Worm (Caenorhabditis elegans) whole organism, L4/young adult: ENCODE data around the gene ZK402.1.
"Not testable (repeated sequence)": the region's sequence is repeated elsewhere in the genome, so short reads cannot be mapped to it uniquely, and the experiment has no call there.

ENCODE experiments used
- W03F9.2 ChIP-seq: fragments of 150-350 bp; optimal IDR thresholded peaks from 2 replicates; lab custom pipeline; 2014; ENCODE audit warnings: missing biosample characterization, missing genetic modification characterization
- dao-5 ChIP-seq: sonication (generic microtip); optimal IDR thresholded peaks from 2 replicates; lab custom pipeline; 2016; ENCODE audit warnings: missing genotype, missing genetic modification characterization, moderate library complexity, missing compliant biosample characterization
- him-1 ChIP-seq: sonication (generic microtip); optimal IDR thresholded peaks from 2 replicates; lab custom pipeline; 2016; ENCODE audit warnings: missing genotype, missing genetic modification reagents, missing genetic modification characterization, missing compliant biosample characterization

ZK402.1 gene

ce11 chrX:1403971-1404370 lies at the start of gene ZK402.1:
ZK402.1 (plus strand) TSS chrX:1404271.
- TF ChIP-seq dao-5; W03F9.2 (tag; lab: Kevin White, UChicago); him-1 (tag; lab: Kevin White, UChicago): not testable (repeated sequence)

- TF ChIP-seq dao-5 (no peak), W03F9.2 (tag; lab: Kevin White, UChicago) (no peak), him-1 (tag; lab: Kevin White, UChicago) (no peak)
Measured at ce11 chrX:1358295-1358694, 45.8 kb upstream of the ZK402.1 start, which contains the start of gene F56C3.3. F56C3.3 (minus strand) TSS chrX:1358395.

ce11 chrX:1360631-1361030 lies 43.4 kb upstream of the ZK402.1 start, which contains the start of gene F56C3.4:
F56C3.4 (minus strand) TSS chrX:1360731.
- TF ChIP-seq W03F9.2 (tag; lab: Kevin White, UChicago) (no peak), him-1 (tag; lab: Kevin White, UChicago) (no peak), dao-5 (no peak)

ce11 chrX:1367416-1367815 lies 36.7 kb upstream of the ZK402.1 start, which contains the start of gene dgn-2:
dgn-2 (minus strand) TSS chrX:1367516.
- no peak for TF ChIP-seq W03F9.2 (tag; lab: Kevin White, UChicago)
- TF ChIP-seq dao-5, result no peak
- TF ChIP-seq him-1 (tag; lab: Kevin White, UChicago), result no peak

- no peak for TF ChIP-seq him-1 (tag; lab: Kevin White, UChicago)
Measured at ce11 chrX:1370736-1371281, 33.3 kb upstream of the ZK402.1 start, which contains the start of gene F56C3.7. F56C3.7 (minus strand) TSS chrX:1370786.

ce11 chrX:1371688-1372087 lies 32.4 kb upstream of the ZK402.1 start, which contains the start of gene fbxa-190:
fbxa-190 (plus strand) TSS chrX:1372012.
- no peak for TF ChIP-seq W03F9.2 (tag; lab: Kevin White, UChicago)
- TF ChIP-seq him-1 (tag; lab: Kevin White, UChicago), result no peak
- no peak for TF ChIP-seq dao-5

- no peak for TF ChIP-seq dao-5
- no peak for TF ChIP-seq him-1 (tag; lab: Kevin White, UChicago)
- no peak for TF ChIP-seq W03F9.2 (tag; lab: Kevin White, UChicago)
Measured at ce11 chrX:1372464-1372863, 31.6 kb upstream of the ZK402.1 start.

- no peak for TF ChIP-seq him-1 (tag; lab: Kevin White, UChicago)
- TF ChIP-seq dao-5, result peak; percentile 81
- peak; percentile 21 for TF ChIP-seq W03F9.2 (tag; lab: Kevin White, UChicago)
Measured at ce11 chrX:1379391-1379790, 24.7 kb upstream of the ZK402.1 start.

ce11 chrX:1381565-1381964 lies 22.5 kb upstream of the ZK402.1 start, which contains the start of gene F56C3.10:
F56C3.10 (minus strand) TSS chrX:1381665.
- TF ChIP-seq dao-5 (no peak), him-1 (tag; lab: Kevin White, UChicago) (no peak), W03F9.2 (tag; lab: Kevin White, UChicago) (no peak)

- TF ChIP-seq him-1 (tag; lab: Kevin White, UChicago), result no peak
- no peak for TF ChIP-seq W03F9.2 (tag; lab: Kevin White, UChicago)
- no peak for TF ChIP-seq dao-5
Measured at ce11 chrX:1383546-1383945, 20.5 kb upstream of the ZK402.1 start.

ce11 chrX:1384538-1384937 lies 19.5 kb upstream of the ZK402.1 start, which contains the start of gene F56C3.8:
F56C3.8 (minus strand) TSS chrX:1384638.
- no peak for TF ChIP-seq W03F9.2 (tag; lab: Kevin White, UChicago)
- TF ChIP-seq dao-5, result no peak
- TF ChIP-seq him-1 (tag; lab: Kevin White, UChicago), result no peak

- no peak for TF ChIP-seq him-1 (tag; lab: Kevin White, UChicago)
- no peak for TF ChIP-seq dao-5
- no peak for TF ChIP-seq W03F9.2 (tag; lab: Kevin White, UChicago)
Measured at ce11 chrX:1386893-1387367, 17.1 kb upstream of the ZK402.1 start, which contains the start of gene F56C3.1. F56C3.1 (plus strand) TSS chrX:1387317.

ce11 chrX:1389382-1389983 lies 14.6 kb upstream of the ZK402.1 start:
- peak; percentile 95 for TF ChIP-seq him-1 (tag; lab: Kevin White, UChicago)
- peak; percentile 11 for TF ChIP-seq dao-5
- TF ChIP-seq W03F9.2 (tag; lab: Kevin White, UChicago), result peak; percentile 88

- TF ChIP-seq him-1 (tag; lab: Kevin White, UChicago) (no peak), dao-5 (no peak), W03F9.2 (tag; lab: Kevin White, UChicago) (no peak)
Measured at ce11 chrX:1393891-1394290, 10.2 kb upstream of the ZK402.1 start, which contains the start of gene F56C3.9. F56C3.9 (minus strand) TSS chrX:1393991.
